Worm (Caenorhabditis elegans): Measurements from ENCODE around the gene F32D8.15.
A peak's percentile ranks its signal among the peaks of the same experiment; 100 is the strongest.

Gene F32D8.15

DNA sequence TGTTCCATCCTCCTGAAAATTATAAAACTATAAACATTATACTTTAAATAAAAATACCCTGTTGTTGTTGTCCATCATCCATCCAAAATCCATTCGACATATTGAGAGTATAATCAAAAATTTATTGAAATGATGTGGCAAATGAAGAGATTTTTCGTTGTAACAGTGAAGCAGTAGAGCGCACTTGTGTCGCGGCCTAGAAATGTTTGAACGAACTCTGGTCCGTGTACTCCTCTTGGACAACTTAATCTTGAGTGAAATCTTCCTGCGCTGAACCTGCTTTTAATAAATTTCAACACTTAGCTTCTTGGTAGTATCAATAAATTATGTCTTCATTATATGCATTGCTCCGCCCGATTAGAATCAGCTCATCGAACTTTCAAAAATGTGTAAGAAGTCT, 9.2 kb upstream of the F32D8.15 start, which contains the start of the genes F32D8.14 and F32D8.5 (continued):
- TF ChIP-seq pbrm-1 (GFP tag; IDR thresholded peaks at IDR 0.05) (peak; percentile 62), T26A5.8 (tag; optimal IDR thresholded peaks at IDR 0.05) (no peak), hrde-1 (tag; optimal IDR thresholded peaks at IDR 0.05; ENCODE audit: borderline replicate concordance) (no peak), F39B2.1 (GFP tag; IDR thresholded peaks at IDR 0.05) (no peak), F55B11.4 (tag; optimal IDR thresholded peaks at IDR 0.05; ENCODE audit: borderline replicate concordance, insufficient read depth) (no peak), dpff-1 (tag; optimal IDR thresholded peaks at IDR 0.05) (no peak), ztf-22 (GFP tag; optimal IDR thresholded peaks at IDR 0.05) (no peak), T07F8.4 (tag; optimal IDR thresholded peaks at IDR 0.05) (peak; percentile 5), snpc-1.1 (tag; optimal IDR thresholded peaks at IDR 0.05; ENCODE audit: insufficient read depth) (no peak), hmg-20 (GFP tag; IDR thresholded peaks at IDR 0.05) (no peak), egl-44 (GFP tag; IDR thresholded peaks at IDR 0.05) (no peak), let-607 (tag; optimal IDR thresholded peaks at IDR 0.05) (peak; percentile 77 to 93), zfh-2 (GFP tag; conservative IDR thresholded peaks at IDR 0.05) (no peak), nhr-179 (tag; optimal IDR thresholded peaks at IDR 0.05) (no peak), ama-1 (optimal IDR thresholded peaks at IDR 0.05) (no peak), ama-1 (GFP tag; optimal IDR thresholded peaks at IDR 0.05) (no peak), sdz-38 (tag; optimal IDR thresholded peaks at IDR 0.05) (no peak), ztf-25 (GFP tag; IDR thresholded peaks at IDR 0.05) (0 out of 2 replicates have a peak, but pooled peaks have one; percentile 17), snpc-3.4 (tag; optimal IDR thresholded peaks at IDR 0.05) (peak; percentile 70), Y95B8A.8 (GFP tag; IDR thresholded peaks at IDR 0.05) (no peak), ets-4 (GFP tag; optimal IDR thresholded peaks at IDR 0.05) (no peak), lin-26 (GFP tag; IDR thresholded peaks at IDR 0.05) (no peak), ZK185.1 (tag; optimal IDR thresholded peaks at IDR 0.05; ENCODE audit: poor library complexity, severe bottlenecking) (peak; percentile 85), Y56A3A.18 (GFP tag; IDR thresholded peaks at IDR 0.05) (0 out of 2 replicates have a peak, but pooled peaks have one; percentile 38), attf-5 (GFP tag; optimal IDR thresholded peaks at IDR 0.05) (peak; percentile 60), attf-3 (GFP tag; conservative IDR thresholded peaks at IDR 0.05) (no peak), rcor-1 (GFP tag; IDR thresholded peaks at IDR 0.05) (0 out of 2 replicates have a peak, but pooled peaks have one; percentile 49), hsf-1 (GFP tag; IDR thresholded peaks at IDR 0.05) (no peak), dox-1 (GFP tag; IDR thresholded peaks at IDR 0.05) (peak; percentile 81), ztf-28 (GFP tag; IDR thresholded peaks at IDR 0.05) (peak; percentile 83; the same call in 1 of the 2 replicates), ztf-26 (tag; optimal IDR thresholded peaks at IDR 0.05) (no peak), lin-54 (GFP tag; optimal IDR thresholded peaks at IDR 0.05) (peak; percentile 69), sea-2 (GFP tag; IDR thresholded peaks at IDR 0.05) (no peak), akir-1 (GFP tag; optimal IDR thresholded peaks at IDR 0.05) (no peak), unc-62 (GFP tag; optimal IDR thresholded peaks at IDR 0.05) (no peak), hmg-1.2 (GFP tag; IDR thresholded peaks at IDR 0.05) (peak; percentile 48; the same call in 1 of the 2 replicates), hlh-12 (tag; optimal IDR thresholded peaks at IDR 0.05) (no peak), unc-130 (GFP tag; optimal IDR thresholded peaks at IDR 0.05) (peak; percentile 39), ztf-6 (GFP tag; IDR thresholded peaks at IDR 0.05) (no peak), F10E7.11 (tag; optimal IDR thresholded peaks at IDR 0.05) (no peak), tlf-1 (GFP tag; optimal IDR thresholded peaks at IDR 0.05) (no peak), lin-40 (tag; optimal IDR thresholded peaks at IDR 0.05) (peak; percentile 53), B0336.3 (GFP tag; IDR thresholded peaks at IDR 0.05) (no peak), nhr-90 (tag; optimal IDR thresholded peaks at IDR 0.05) (no peak), snpc-1.3 (tag; optimal IDR thresholded peaks at IDR 0.05; ENCODE audit: insufficient read depth) (no peak), lir-1 (GFP tag; conservative IDR thresholded peaks at IDR 0.05) (no peak), Y67H2A.10 (GFP tag; conservative IDR thresholded peaks at IDR 0.05) (no peak), Y53F4B.3 (GFP tag; IDR thresholded peaks at IDR 0.05) (no peak), D2030.7 (GFP tag; IDR thresholded peaks at IDR 0.05) (peak; percentile 69)

All from whole organism, young adult.